Worm (Caenorhabditis elegans) whole organism, mixed stage, embryonic: ENCODE measurements around the gene srw-21.

Source experiments
- ceh-39 ChIP-seq: fragments of 150-350 bp; optimal IDR thresholded peaks from 2 replicates; lab custom pipeline; 2014; ENCODE audit warnings: missing biosample characterization, missing genetic modification characterization
- ceh-83 ChIP-seq: fragments of 200-800 bp; sonication (Bioruptor generic); optimal IDR thresholded peaks from 2 replicates; lab custom pipeline; 2018; ENCODE audit warnings: mild to moderate bottlenecking, missing genetic modification characterization, missing compliant biosample characterization
- ces-1 ChIP-seq: fragments of 150-350 bp; optimal IDR thresholded peaks from 2 replicates; lab custom pipeline; 2014; ENCODE audit warnings: missing biosample characterization, missing genetic modification reagents, missing genetic modification characterization
- flh-1 ChIP-seq: fragments of 200-800 bp; sonication (Bioruptor generic); optimal IDR thresholded peaks from 2 replicates; lab custom pipeline; 2018; ENCODE audit warnings: mild to moderate bottlenecking, missing genetic modification characterization, moderate library complexity, missing compliant biosample characterization
- lin-32 ChIP-seq: fragments of 200-800 bp; sonication (Bioruptor generic); optimal IDR thresholded peaks from 2 replicates; lab custom pipeline; 2018; ENCODE audit warnings: mild to moderate bottlenecking, missing genetic modification characterization, missing compliant biosample characterization
- nhr-2 ChIP-seq: fragments of 150-350 bp; optimal IDR thresholded peaks from 2 replicates; lab custom pipeline; 2014; ENCODE audit warnings: missing biosample characterization, missing genetic modification characterization
- nhr-76 ChIP-seq: sonication (generic microtip); optimal IDR thresholded peaks from 2 replicates; lab custom pipeline; 2017; ENCODE audit warnings: missing biosample characterization, missing genetic modification characterization

Gene srw-21

DNA sequence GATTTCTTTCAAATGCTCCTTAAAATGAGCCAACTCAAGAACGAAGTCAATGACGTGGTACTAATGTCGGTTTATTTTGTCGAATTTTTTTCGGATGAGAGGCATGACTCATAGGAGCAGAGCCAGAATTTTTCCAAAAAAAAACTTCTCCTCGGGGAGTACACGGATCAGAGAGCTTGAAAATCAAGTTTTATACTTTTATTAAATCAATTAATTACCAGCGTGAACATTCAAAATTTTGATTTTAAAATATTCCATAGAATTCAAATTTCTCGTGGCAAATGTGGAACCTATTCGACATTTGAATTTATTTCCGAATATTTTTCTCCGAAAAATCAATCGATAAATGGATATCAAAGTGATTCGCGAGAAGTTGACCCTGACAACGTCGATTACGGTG lies 48.5 kb downstream of the srw-21 start, which contains the start of gene F21A3.4:
Gene F21A3.4 (plus strand): TSS at position 301 of the 400 bp plus-strand sequence.
- TF ChIP-seq ceh-39 = no peak
- TF ChIP-seq ceh-83 (GFP tag; lab: Kevin White, UChicago) = no peak
- no peak for TF ChIP-seq ces-1 (GFP tag; lab: Kevin White, UChicago)
- no peak for TF ChIP-seq flh-1 (GFP tag; lab: Kevin White, UChicago)

DNA sequence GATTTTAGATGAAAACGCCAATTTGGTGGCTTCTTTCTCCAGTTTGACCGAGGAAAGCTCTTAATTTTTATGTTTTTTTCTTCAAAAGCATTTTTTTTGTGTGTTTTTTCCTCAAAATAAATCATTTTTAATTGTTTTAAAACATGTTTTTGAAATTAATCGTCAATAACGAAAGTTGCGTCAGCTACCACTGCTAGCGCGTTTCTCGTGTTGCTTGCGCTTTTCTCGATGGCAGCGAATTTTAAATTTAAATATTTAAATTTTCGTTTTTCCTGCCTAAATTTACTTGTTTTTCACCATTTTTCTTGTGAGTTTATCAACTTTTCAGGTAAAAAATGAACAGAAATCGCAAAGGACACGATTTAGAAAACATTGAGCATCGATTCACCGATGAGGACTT lies 50.1 kb downstream of the srw-21 start, which contains the start of gene prde-1:
Gene prde-1 (plus strand): TSS at position 322 of the 400 bp plus-strand sequence.
- TF ChIP-seq lin-32 (no peak), nhr-76 (tag; lab: Kevin White, UChicago) (no peak), nhr-2 (tag; lab: Kevin White, UChicago) (no peak)
